Fruit fly (Drosophila melanogaster): Measurements from ENCODE around the gene CG9386.
A peak's percentile ranks its signal among the peaks of the same experiment; 100 is the strongest.

The CG9386 gene

DNA sequence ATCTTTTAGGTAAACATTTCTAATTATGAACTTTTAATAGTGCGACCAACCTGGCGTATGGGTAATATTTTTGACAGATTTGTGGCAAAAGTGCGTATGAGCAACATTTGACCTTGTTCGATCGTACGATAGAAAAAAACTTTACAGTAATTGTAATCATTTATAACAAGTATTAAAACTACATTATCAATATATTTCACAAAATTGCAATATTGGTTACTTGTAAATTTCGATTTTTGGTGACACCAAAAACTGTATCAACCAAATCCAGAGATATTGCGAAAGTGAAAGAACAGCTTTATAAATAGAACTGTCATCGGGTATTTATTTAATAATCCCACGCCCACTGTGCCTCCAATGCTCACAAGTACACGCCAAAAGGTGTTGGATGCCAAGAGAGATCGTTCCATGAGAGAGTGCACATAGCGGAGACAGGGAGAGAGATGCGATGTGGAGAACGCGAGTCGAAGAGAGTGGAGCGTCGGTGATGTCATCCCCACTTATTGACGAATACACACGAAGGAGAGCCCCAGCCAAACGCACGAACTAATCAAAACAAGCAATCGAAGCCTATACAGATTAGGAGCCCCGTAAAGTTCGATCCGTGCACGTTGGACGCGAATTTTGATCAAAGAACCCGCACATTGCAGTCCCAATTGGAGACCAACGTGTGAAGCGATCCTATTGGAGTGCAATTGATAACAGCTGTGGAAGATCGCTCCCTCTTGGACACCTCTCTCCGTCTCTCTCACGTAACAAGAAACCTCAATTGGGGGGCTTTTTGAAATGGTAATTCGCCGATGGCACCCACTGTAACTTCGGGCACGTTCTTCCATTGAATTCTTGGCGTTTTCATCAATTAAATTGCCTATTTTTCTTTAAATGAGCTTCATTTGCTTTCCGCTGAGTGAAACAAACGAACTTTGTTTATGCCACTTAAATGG lies 21.8 kb downstream of the CG9386 start (continued):
- TF ChIP-seq CG17568 (GFP tag; optimal IDR thresholded peaks at IDR 0.05) (peak; percentile 87), sr (GFP tag; IDR thresholded peaks at IDR 0.05) (peak; percentile 64; the same call in 1 of the 3 replicates), CG7987 (GFP tag; optimal IDR thresholded peaks at IDR 0.05) (peak; percentile 83), crc (GFP tag; optimal IDR thresholded peaks at IDR 0.05) (peak; percentile 86), CG15269 (tag; optimal IDR thresholded peaks at IDR 0.05) (peak; percentile 97), CG16813 (GFP tag; IDR thresholded peaks at IDR 0.05; ENCODE audit: partially characterized antibody) (no peak), CG4730 (GFP tag; IDR thresholded peaks at IDR 0.05) (peak; percentile 80), grn (GFP tag; optimal IDR thresholded peaks at IDR 0.05) (peak; percentile 38), CG3726 (GFP tag; IDR thresholded peaks at IDR 0.05) (peak; percentile 62; the same call in 1 of the 3 replicates), pan (optimal IDR thresholded peaks at IDR 0.05) (no peak), pan (GFP tag; optimal IDR thresholded peaks at IDR 0.05 in 1 of 2, IDR thresholded peaks at IDR 0.05 in 1 of 2) (peak in 1 of 2 experiments; percentile 86), CG2120 (GFP tag; optimal IDR thresholded peaks at IDR 0.05) (peak; percentile 97), CG18011 (GFP tag; optimal IDR thresholded peaks at IDR 0.05) (peak; percentile 88), PHDP (tag; optimal IDR thresholded peaks at IDR 0.05) (peak; percentile 94), D19B (GFP tag; optimal IDR thresholded peaks at IDR 0.05) (peak; percentile 94), lmd (GFP tag; IDR thresholded peaks at IDR 0.05) (peak; percentile 94), Gsc (GFP tag; IDR thresholded peaks at IDR 0.05) (peak; percentile 78), GATAe (GFP tag; conservative IDR thresholded peaks at IDR 0.05) (0 out of 2 replicates have a peak, but pooled peaks have one; percentile 15), CG8924 (tag; optimal IDR thresholded peaks at IDR 0.05) (peak; percentile 98), en (GFP tag; optimal IDR thresholded peaks at IDR 0.05) (peak; percentile 91), CkIIα-i1 (GFP tag; IDR thresholded peaks at IDR 0.05) (0 out of 2 replicates have a peak, but pooled peaks have one; percentile 30), Antp (GFP tag; optimal IDR thresholded peaks at IDR 0.05) (peak; percentile 87), CG4854 (GFP tag; optimal IDR thresholded peaks at IDR 0.05) (peak; percentile 93), CG11723 (GFP tag; optimal IDR thresholded peaks at IDR 0.05) (peak; percentile 96), Sox100B (GFP tag; optimal IDR thresholded peaks at IDR 0.05) (peak; percentile 99), gcm2 (GFP tag; optimal IDR thresholded peaks at IDR 0.05) (peak; percentile 68), CG10959 (GFP tag; IDR thresholded peaks at IDR 0.05) (peak; percentile 47), corto (GFP tag; optimal IDR thresholded peaks at IDR 0.05) (peak; percentile 91), zfh1 (GFP tag; IDR thresholded peaks at IDR 0.05) (peak; percentile 83), CG16779 (GFP tag; IDR thresholded peaks at IDR 0.05) (peak; percentile 67; the same call in 1 of the 2 replicates), sc (optimal IDR thresholded peaks at IDR 0.05) (no peak), sc (GFP tag; optimal IDR thresholded peaks at IDR 0.05) (peak; percentile 94), CG1647 (GFP tag; optimal IDR thresholded peaks at IDR 0.05) (peak; percentile 87), Hmr (GFP tag; optimal IDR thresholded peaks at IDR 0.05) (peak; percentile 98), ewg (GFP tag; optimal IDR thresholded peaks at IDR 0.05) (peak; percentile 91), BtbVII (GFP tag; optimal IDR thresholded peaks at IDR 0.05) (peak; percentile 99), dysf (GFP tag; IDR thresholded peaks at IDR 0.05) (peak; percentile 97), ems (GFP tag; optimal IDR thresholded peaks at IDR 0.05) (peak; percentile 88), CG10431 (GFP tag; optimal IDR thresholded peaks at IDR 0.05) (peak; percentile 91), nau (GFP tag; optimal IDR thresholded peaks at IDR 0.05) (peak; percentile 98), CG10274 (GFP tag; optimal IDR thresholded peaks at IDR 0.05) (peak; percentile 94), CG8281 (tag; optimal IDR thresholded peaks at IDR 0.05) (peak; percentile 83), CG11456 (GFP tag; IDR thresholded peaks at IDR 0.05) (peak; percentile 86), CG11093 (GFP tag; IDR thresholded peaks at IDR 0.05) (peak; percentile 87), caup (GFP tag; optimal IDR thresholded peaks at IDR 0.05; ENCODE audit: severe bottlenecking) (peak; percentile 95), luna (GFP tag; optimal IDR thresholded peaks at IDR 0.05) (peak; percentile 44), CG34376 (GFP tag; optimal IDR thresholded peaks at IDR 0.05) (peak; percentile 96), CG10565 (GFP tag; optimal IDR thresholded peaks at IDR 0.05) (peak; percentile 63)

Data from whole organism, embryonic.